Fruit fly (Drosophila melanogaster) whole organism, embryonic: ENCODE measurements around the gene CG9737.

Experiments used
- Ada2b ChIP-seq: fragments of 200-800 bp; sonication (Bioruptor generic); IDR thresholded peaks from 2 replicates; pipeline ENCODE4 v1.3.6; 2022; ENCODE audit warnings: missing biosample characterization, missing genetic modification characterization
- Atf3 ChIP-seq: fragments of 200-800 bp; sonication (Bioruptor generic); optimal IDR thresholded peaks from 3 replicates; lab custom pipeline; 2016; ENCODE audit warnings: missing biosample characterization, missing genetic modification characterization
- Awh ChIP-seq: fragments of 200-800 bp; sonication (Bioruptor generic); IDR thresholded peaks from 2 replicates; pipeline ENCODE4, ENCODE4 v1.3.6; 2022; ENCODE audit warnings: missing biosample characterization, missing genetic modification characterization
- Bgb ChIP-seq: fragments of 200-800 bp; sonication (Bioruptor generic); IDR thresholded peaks from 2 replicates; pipeline ENCODE4 v1.3.6; 2022; ENCODE audit warnings: missing biosample characterization, missing genetic modification characterization; ENCODE audit not compliant: partially characterized antibody
- CG11696 ChIP-seq: fragments of 200-800 bp; sonication (Bioruptor generic); IDR thresholded peaks from 2 replicates; pipeline ENCODE4 v1.3.6; 2022; ENCODE audit warnings: missing biosample characterization, missing genetic modification characterization
- CG12219 ChIP-seq: fragments of 200-800 bp; sonication (Bioruptor generic); optimal IDR thresholded peaks from 3 replicates; lab custom pipeline; 2018; ENCODE audit warnings: missing biosample characterization, mild to moderate bottlenecking, missing genetic modification characterization
- CG12769 ChIP-seq: fragments of 200-800 bp; sonication (Bioruptor generic); optimal IDR thresholded peaks from 2 replicates; lab custom pipeline; 2019; ENCODE audit warnings: missing biosample characterization, mild to moderate bottlenecking, missing genetic modification characterization, moderate library complexity
- CG13624 ChIP-seq: fragments of 200-800 bp; sonication (Bioruptor generic); optimal IDR thresholded peaks from 2 replicates; lab custom pipeline; 2016; ENCODE audit warnings: missing biosample characterization, missing genetic modification characterization
- CG15073 ChIP-seq: fragments of 200-800 bp; sonication (Bioruptor generic); optimal IDR thresholded peaks from 2 replicates; lab custom pipeline; 2016; ENCODE audit warnings: missing biosample characterization, missing genetic modification characterization
- CG18262 ChIP-seq: fragments of 200-800 bp; optimal IDR thresholded peaks from 3 replicates; lab custom pipeline; 2019; ENCODE audit warnings: missing biosample characterization, mild to moderate bottlenecking, missing genetic modification characterization, moderate library complexity
- CG1832 ChIP-seq: fragments of 200-800 bp; sonication (Bioruptor generic); optimal IDR thresholded peaks from 2 replicates; lab custom pipeline; 2017; ENCODE audit warnings: missing biosample characterization, mild to moderate bottlenecking, missing genetic modification characterization, inconsistent platforms
- CG2712 ChIP-seq: fragments of 200-800 bp; optimal IDR thresholded peaks from 3 replicates; lab custom pipeline; 2019; ENCODE audit warnings: missing biosample characterization, mild to moderate bottlenecking, missing genetic modification characterization, moderate library complexity
- CG30020 ChIP-seq: fragments of 200-800 bp; optimal IDR thresholded peaks from 2 replicates; lab custom pipeline; 2019; ENCODE audit warnings: missing biosample characterization, mild to moderate bottlenecking, missing genetic modification characterization, moderate library complexity
- CG30431 ChIP-seq: fragments of 200-800 bp; sonication (Bioruptor generic); optimal IDR thresholded peaks from 2 replicates; lab custom pipeline; 2017; ENCODE audit warnings: missing biosample characterization, missing genetic modification characterization
- CG31388 ChIP-seq: fragments of 200-800 bp; sonication (Bioruptor generic); optimal IDR thresholded peaks from 2 replicates; lab custom pipeline; 2016; ENCODE audit warnings: missing biosample characterization, missing genetic modification characterization
- CG4617 ChIP-seq: fragments of 200-800 bp; sonication (Bioruptor generic); optimal IDR thresholded peaks from 3 replicates; lab custom pipeline; 2016; ENCODE audit warnings: missing biosample characterization, missing genetic modification characterization, borderline replicate concordance
- CG6654 ChIP-seq: fragments of 200-800 bp; sonication (Bioruptor generic); optimal IDR thresholded peaks from 2 replicates; lab custom pipeline; 2017; ENCODE audit warnings: missing biosample characterization, mild to moderate bottlenecking, missing genetic modification characterization
- CG6683 ChIP-seq: fragments of 200-800 bp; sonication (Bioruptor generic); optimal IDR thresholded peaks from 2 replicates; lab custom pipeline; 2017; ENCODE audit warnings: missing biosample characterization, mild to moderate bottlenecking, missing genetic modification characterization, missing genetic modification reagents
- CG7357 ChIP-seq: fragments of 200-800 bp; sonication (Bioruptor generic); IDR thresholded peaks from 3 replicates; pipeline ENCODE4 v1.3.6; 2022; ENCODE audit warnings: missing biosample characterization, missing genetic modification characterization
- CG7372 ChIP-seq: fragments of 200-800 bp; sonication (Bioruptor generic); IDR thresholded peaks from 2 replicates; pipeline ENCODE4 v1.3.6; 2022; ENCODE audit warnings: missing biosample characterization, missing genetic modification characterization
- CG8089 ChIP-seq: fragments of 200-800 bp; sonication (Bioruptor generic); optimal IDR thresholded peaks from 3 replicates; lab custom pipeline; 2016; ENCODE audit warnings: missing biosample characterization, missing genetic modification characterization
- CG8281 ChIP-seq: fragments of 200-800 bp; sonication (Bioruptor generic); optimal IDR thresholded peaks from 2 replicates; lab custom pipeline; 2018; ENCODE audit warnings: missing biosample characterization, mild to moderate bottlenecking, missing genetic modification characterization, moderate library complexity
- CG9437 ChIP-seq: fragments of 200-800 bp; sonication (Bioruptor generic); optimal IDR thresholded peaks from 2 replicates; lab custom pipeline; 2018; ENCODE audit warnings: missing biosample characterization, mild to moderate bottlenecking, missing genetic modification characterization
- CG9932 ChIP-seq: fragments of 200-800 bp; sonication (Bioruptor generic); IDR thresholded peaks from 2 replicates; pipeline ENCODE4 v1.3.6; 2022; ENCODE audit warnings: missing biosample characterization, missing genetic modification characterization
- CHES-1-like ChIP-seq: fragments of 200-800 bp; sonication (Bioruptor generic); optimal IDR thresholded peaks from 2 replicates; lab custom pipeline; 2016; ENCODE audit warnings: missing biosample characterization, missing genetic modification characterization
- Deaf1 ChIP-seq: fragments of 200-800 bp; optimal IDR thresholded peaks from 3 replicates; lab custom pipeline; 2019; ENCODE audit warnings: missing biosample characterization, mild to moderate bottlenecking, missing genetic modification characterization, moderate library complexity
- E2f2 ChIP-seq: fragments of 200-800 bp; sonication (Bioruptor generic); IDR thresholded peaks from 2 replicates; pipeline ENCODE4 v1.3.6; 2022; ENCODE audit warnings: missing biosample characterization, missing genetic modification characterization
- Fer3 ChIP-seq: fragments of 200-800 bp; sonication (Bioruptor generic); optimal IDR thresholded peaks from 2 replicates; lab custom pipeline; 2018; ENCODE audit warnings: missing biosample characterization, mild to moderate bottlenecking, missing genetic modification characterization, moderate library complexity
- Mad ChIP-seq: fragments of 200-800 bp; sonication (Bioruptor generic); optimal IDR thresholded peaks from 2 replicates; lab custom pipeline; 2016; ENCODE audit warnings: missing biosample characterization, missing genetic modification characterization
- Nf-YC ChIP-seq: fragments of 200-800 bp; optimal IDR thresholded peaks from 3 replicates; lab custom pipeline; 2019; ENCODE audit warnings: missing biosample characterization, mild to moderate bottlenecking, missing genetic modification characterization, moderate library complexity
- Usf ChIP-seq: fragments of 200-800 bp; sonication (Bioruptor generic); optimal IDR thresholded peaks from 2 replicates; lab custom pipeline; 2017; ENCODE audit warnings: missing genotype, missing biosample characterization, missing genetic modification characterization
- Xbp1 ChIP-seq: fragments of 200-800 bp; sonication (Bioruptor generic); optimal IDR thresholded peaks from 3 replicates; lab custom pipeline; 2016; ENCODE audit warnings: missing biosample characterization, mild to moderate bottlenecking, missing genetic modification characterization
- ase ChIP-seq: fragments of 200-800 bp; sonication (Bioruptor generic); IDR thresholded peaks from 3 replicates; pipeline ENCODE4 v1.3.6; 2022; ENCODE audit warnings: missing biosample characterization, missing genetic modification characterization
- bbx ChIP-seq: fragments of 200-800 bp; sonication (Bioruptor generic); IDR thresholded peaks from 2 replicates; pipeline ENCODE4 v1.3.6; 2022; ENCODE audit warnings: missing biosample characterization, missing genetic modification characterization; ENCODE audit not compliant: partially characterized antibody
- crc ChIP-seq: fragments of 200-800 bp; sonication (Bioruptor generic); optimal IDR thresholded peaks from 2 replicates; lab custom pipeline; 2016; ENCODE audit warnings: missing biosample characterization, missing genetic modification characterization
- disco-r ChIP-seq: fragments of 200-800 bp; sonication (Bioruptor generic); optimal IDR thresholded peaks from 2 replicates; lab custom pipeline; 2016; ENCODE audit warnings: missing biosample characterization, missing genetic modification characterization
- esg ChIP-seq: fragments of 200-800 bp; sonication (Bioruptor generic); conservative IDR thresholded peaks from 2 replicates; pipeline ENCODE4 v1.3.6; 2022; ENCODE audit warnings: missing biosample characterization, missing genetic modification characterization
- hb ChIP-seq: fragments of 200-800 bp; sonication (Bioruptor generic); IDR thresholded peaks from 3 replicates; pipeline ENCODE4 v1.3.6; 2022; ENCODE audit warnings: missing biosample characterization, missing genetic modification characterization; ENCODE audit not compliant: partially characterized antibody
- kah ChIP-seq: fragments of 200-800 bp; sonication (Bioruptor generic); optimal IDR thresholded peaks from 2 replicates; lab custom pipeline; 2018; ENCODE audit warnings: missing biosample characterization, mild to moderate bottlenecking, missing genetic modification characterization
- oc ChIP-seq: fragments of 200-800 bp; sonication (Bioruptor generic); optimal IDR thresholded peaks from 2 replicates; lab custom pipeline; 2018; ENCODE audit warnings: missing biosample characterization, mild to moderate bottlenecking, missing genetic modification characterization, moderate library complexity
- row ChIP-seq: fragments of 200-800 bp; sonication (Bioruptor generic); IDR thresholded peaks from 3 replicates; pipeline ENCODE4 v1.3.6; 2022; ENCODE audit warnings: missing biosample characterization, missing genetic modification characterization
- salm ChIP-seq: fragments of 200-800 bp; sonication (Bioruptor generic); optimal IDR thresholded peaks from 2 replicates; lab custom pipeline; 2018; ENCODE audit warnings: missing biosample characterization, mild to moderate bottlenecking, missing genetic modification characterization
- sc ChIP-seq, 3 experiments: fragments of >200 bp in 2 of 3; fragments of 200-800 bp in 1 of 3; sonication (Bioruptor generic) in 1 of 3; optimal IDR thresholded peaks; 2 replicates in 2 of 3; 3 replicates in 1 of 3; lab custom pipeline; 2017; ENCODE audit warnings: mild to moderate bottlenecking in 1 of 3, missing biosample characterization in 1 of 3, missing genetic modification characterization in 1 of 3, missing genetic modification reagents in 1 of 3
- sima ChIP-seq: fragments of 200-800 bp; sonication (Bioruptor generic); optimal IDR thresholded peaks from 2 replicates; lab custom pipeline; 2016; ENCODE audit warnings: missing biosample characterization, missing genetic modification characterization
- unpg ChIP-seq: fragments of 200-800 bp; sonication (Bioruptor generic); optimal IDR thresholded peaks from 3 replicates; lab custom pipeline; 2018; ENCODE audit warnings: missing biosample characterization, mild to moderate bottlenecking, missing genetic modification characterization, moderate library complexity
- usp ChIP-seq: fragments of >200 bp; optimal IDR thresholded peaks from 2 replicates; lab custom pipeline; 2017; ENCODE audit warnings: missing biosample characterization, missing genetic modification characterization
- vnd ChIP-seq: fragments of 200-800 bp; sonication (Bioruptor generic); IDR thresholded peaks from 3 replicates; pipeline ENCODE4 v1.3.6; 2022; ENCODE audit warnings: missing biosample characterization, missing genetic modification characterization; ENCODE audit not compliant: partially characterized antibody
- yki ChIP-seq: fragments of >200 bp; optimal IDR thresholded peaks from 3 replicates; lab custom pipeline; 2018
- zf30C ChIP-seq: fragments of 200-800 bp; sonication (Bioruptor generic); optimal IDR thresholded peaks from 3 replicates; lab custom pipeline; 2018; ENCODE audit warnings: missing biosample characterization, mild to moderate bottlenecking, missing genetic modification characterization

Gene CG9737

dm6 chr3R:30208766-30209484 lies 34.2 kb downstream of the CG9737 start, which contains the start of gene RpS7 (continued):
- TF ChIP-seq Deaf1 (tag; lab: Kevin White, UChicago), result peak; percentile 35
- TF ChIP-seq E2f2 (GFP tag; lab: Robert Waterston, UW), result peak; percentile 44; the same call in 1 of the 2 replicates
- TF ChIP-seq CG8089 (GFP tag; lab: Kevin White, UChicago), result peak; percentile 27
- TF ChIP-seq Ada2b (GFP tag; lab: Robert Waterston, UW), result peak; percentile 50; the same call in 1 of the 2 replicates
- TF ChIP-seq CG7372 (GFP tag; lab: Robert Waterston, UW), result peak; percentile 77
- TF ChIP-seq crc (GFP tag; lab: Kevin White, UChicago), result peak; percentile 30
- TF ChIP-seq CG30431, result peak; percentile 30
- TF ChIP-seq Mad (GFP tag; lab: Kevin White, UChicago), result peak; percentile 50
- no peak for TF ChIP-seq CG31388 (GFP tag; lab: Kevin White, UChicago)
- TF ChIP-seq Atf3 (GFP tag; lab: Kevin White, UChicago), result no peak
- peak; percentile 37 for TF ChIP-seq Xbp1 (GFP tag; lab: Kevin White, UChicago)
- peak; percentile 32 for TF ChIP-seq oc
- TF ChIP-seq unpg, result peak; percentile 71
- peak; percentile 32 for TF ChIP-seq CHES-1-like (GFP tag; lab: Kevin White, UChicago)
- TF ChIP-seq zf30C (GFP tag; lab: Kevin White, UChicago), result no peak
- TF ChIP-seq Bgb (GFP tag; lab: Robert Waterston, UW), result peak; percentile 96
- peak; percentile 37 for TF ChIP-seq Usf (GFP tag; lab: Kevin White, UChicago)
- TF ChIP-seq disco-r (GFP tag; lab: Kevin White, UChicago), result peak; percentile 30
- TF ChIP-seq CG7357, result peak; percentile 38; the same call in 2 of the 3 replicates
- 0 out of 2 replicates have a peak, but pooled peaks have one; percentile 8 for TF ChIP-seq esg (GFP tag; lab: Robert Waterston, UW)
- no peak for TF ChIP-seq CG1832 (GFP tag; lab: Kevin White, UChicago)
- TF ChIP-seq CG2712 (tag; lab: Kevin White, UChicago), result peak; percentile 69
- TF ChIP-seq CG8281 (tag; lab: Kevin White, UChicago), result peak; percentile 27
- no peak for TF ChIP-seq CG15073 (GFP tag; lab: Kevin White, UChicago)
- peak; percentile 2 for TF ChIP-seq CG4617 (GFP tag; lab: Kevin White, UChicago)
- TF ChIP-seq CG6683 (GFP tag; lab: Kevin White, UChicago), result peak; percentile 46
- no peak for TF ChIP-seq sima (GFP tag; lab: Kevin White, UChicago)
- peak; percentile 38 for TF ChIP-seq CG12769 (tag; lab: Kevin White, UChicago)
- TF ChIP-seq sc (optimal IDR thresholded peaks at IDR 0.05; lab: Kevin White, UChicago), result no peak
- TF ChIP-seq sc (GFP tag; optimal IDR thresholded peaks at IDR 0.05; lab: Kevin White, UChicago), result peak; percentile 59
- TF ChIP-seq CG18262, result peak; percentile 69
- peak; percentile 44 for TF ChIP-seq CG13624
- peak; percentile 78 for TF ChIP-seq Nf-YC (tag; lab: Kevin White, UChicago)
- peak; percentile 79 for TF ChIP-seq CG9437 (GFP tag; lab: Kevin White, UChicago)
- TF ChIP-seq row, result peak; percentile 61
- peak; percentile 83 for TF ChIP-seq ase
- peak; percentile 47 for TF ChIP-seq CG30020
- peak; percentile 72 for TF ChIP-seq Fer3 (tag; lab: Kevin White, UChicago)
- no peak for TF ChIP-seq yki (lab: Kevin White, UChicago)
- TF ChIP-seq CG9932 (GFP tag; lab: Robert Waterston, UW), result peak; percentile 86
- TF ChIP-seq CG6654, result peak; percentile 39
- peak; percentile 66 for TF ChIP-seq CG11696
- peak; percentile 83 for TF ChIP-seq Awh (GFP tag; lab: Robert Waterston, UW)
- peak; percentile 76 for TF ChIP-seq salm (tag; lab: Kevin White, UChicago)
- TF ChIP-seq CG12219 (GFP tag; lab: Kevin White, UChicago), result peak; percentile 71
- no peak for TF ChIP-seq usp
- TF ChIP-seq kah (GFP tag; lab: Kevin White, UChicago), result peak; percentile 84
- peak; percentile 99 for TF ChIP-seq vnd (GFP tag; lab: Robert Waterston, UW)
- peak; percentile 98 for TF ChIP-seq hb
- TF ChIP-seq bbx (GFP tag; lab: Robert Waterston, UW), result peak; percentile 96
